Fruit fly (Drosophila melanogaster) whole organism, embryonic: Measurements from ENCODE around the gene PH4alphaSG2.

ENCODE experiments used
- Atf-2 ChIP-seq: fragments of 200-800 bp; sonication (Bioruptor generic); optimal IDR thresholded peaks from 2 replicates; lab custom pipeline; 2016; ENCODE audit warnings: missing biosample characterization, missing genetic modification characterization
- CG11695 ChIP-seq: fragments of 200-800 bp; sonication (Bioruptor generic); IDR thresholded peaks from 3 replicates; pipeline ENCODE4 v1.3.6; 2022; ENCODE audit warnings: missing biosample characterization, missing genetic modification characterization
- CG12219 ChIP-seq: fragments of 200-800 bp; sonication (Bioruptor generic); optimal IDR thresholded peaks from 3 replicates; lab custom pipeline; 2018; ENCODE audit warnings: missing biosample characterization, mild to moderate bottlenecking, missing genetic modification characterization
- CG1233 ChIP-seq: fragments of 200-800 bp; sonication (Bioruptor generic); optimal IDR thresholded peaks from 4 replicates; lab custom pipeline; 2018; ENCODE audit warnings: missing biosample characterization, mild to moderate bottlenecking, missing genetic modification characterization
- CG12391 ChIP-seq: fragments of 200-800 bp; sonication (Bioruptor generic); optimal IDR thresholded peaks from 3 replicates; lab custom pipeline; 2018; ENCODE audit warnings: missing biosample characterization, mild to moderate bottlenecking, missing genetic modification characterization, moderate library complexity
- CG16779 ChIP-seq: fragments of 200-800 bp; sonication (Bioruptor generic); IDR thresholded peaks from 2 replicates; pipeline ENCODE4 v1.3.6; 2022; ENCODE audit warnings: missing biosample characterization, missing genetic modification characterization
- CG17829 ChIP-seq: fragments of 200-800 bp; optimal IDR thresholded peaks from 2 replicates; lab custom pipeline; 2019; ENCODE audit warnings: missing biosample characterization, mild to moderate bottlenecking, missing genetic modification characterization, moderate library complexity
- CG18599 ChIP-seq: fragments of 200-800 bp; sonication (Bioruptor generic); optimal IDR thresholded peaks from 3 replicates; lab custom pipeline; 2017; ENCODE audit warnings: missing biosample characterization, missing genetic modification characterization, mild to moderate bottlenecking, moderate library complexity, missing genetic modification reagents
- CG31224 ChIP-seq: fragments of 200-800 bp; sonication (Bioruptor generic); IDR thresholded peaks from 2 replicates; pipeline ENCODE4 v1.3.6; 2022; ENCODE audit warnings: missing biosample characterization, missing genetic modification characterization
- CG31365 ChIP-seq: fragments of 200-800 bp; sonication (Bioruptor generic); optimal IDR thresholded peaks from 2 replicates; lab custom pipeline; 2018; ENCODE audit warnings: missing biosample characterization, mild to moderate bottlenecking, missing genetic modification characterization
- CG3281 ChIP-seq: fragments of 200-800 bp; sonication (Bioruptor generic); optimal IDR thresholded peaks from 3 replicates; lab custom pipeline; 2017; ENCODE audit warnings: missing biosample characterization, mild to moderate bottlenecking, missing genetic modification characterization
- CG33557 ChIP-seq: fragments of 200-800 bp; sonication (Bioruptor generic); optimal IDR thresholded peaks from 2 replicates; lab custom pipeline; 2019; ENCODE audit warnings: missing biosample characterization, mild to moderate bottlenecking, missing genetic modification characterization, moderate library complexity
- CG3995 ChIP-seq: fragments of 200-800 bp; sonication (Bioruptor generic); optimal IDR thresholded peaks from 3 replicates; lab custom pipeline; 2016; ENCODE audit warnings: missing biosample characterization, missing genetic modification characterization
- CG4328 ChIP-seq: fragments of 200-800 bp; sonication (Bioruptor generic); optimal IDR thresholded peaks from 3 replicates; lab custom pipeline; 2017; ENCODE audit warnings: missing biosample characterization, missing genetic modification reagents, missing genetic modification characterization
- CG4707 ChIP-seq: fragments of 200-800 bp; sonication (Bioruptor generic); optimal IDR thresholded peaks from 2 replicates; lab custom pipeline; 2018; ENCODE audit warnings: missing biosample characterization, mild to moderate bottlenecking, missing genetic modification characterization, moderate library complexity
- CG5245 ChIP-seq: fragments of 200-800 bp; sonication (Bioruptor generic); optimal IDR thresholded peaks from 3 replicates; lab custom pipeline; 2016; ENCODE audit warnings: missing biosample characterization, missing genetic modification characterization
- CG8089 ChIP-seq: fragments of 200-800 bp; sonication (Bioruptor generic); optimal IDR thresholded peaks from 3 replicates; lab custom pipeline; 2016; ENCODE audit warnings: missing biosample characterization, missing genetic modification characterization
- CG9727 ChIP-seq: fragments of 200-800 bp; sonication (Bioruptor generic); optimal IDR thresholded peaks from 3 replicates; lab custom pipeline; 2017; ENCODE audit warnings: missing biosample characterization, mild to moderate bottlenecking, missing genetic modification characterization
- Chrac-16 ChIP-seq: fragments of 200-800 bp; sonication (Bioruptor generic); optimal IDR thresholded peaks from 3 replicates; lab custom pipeline; 2016; ENCODE audit warnings: missing biosample characterization, missing genetic modification characterization
- CkIIα-i1 ChIP-seq: fragments of 200-800 bp; sonication (Bioruptor generic); IDR thresholded peaks from 2 replicates; pipeline ENCODE4 v1.3.6; 2022; ENCODE audit warnings: missing biosample characterization, missing genetic modification characterization
- Dek ChIP-seq: fragments of 200-800 bp; sonication (Bioruptor generic); optimal IDR thresholded peaks from 3 replicates; lab custom pipeline; 2019; ENCODE audit warnings: missing biosample characterization, mild to moderate bottlenecking, missing genetic modification characterization, moderate library complexity
- Dip2 ChIP-seq: fragments of 200-800 bp; sonication (Bioruptor generic); IDR thresholded peaks from 2 replicates; pipeline ENCODE4 v1.3.6; 2022; ENCODE audit warnings: missing biosample characterization, missing genetic modification characterization
- ERR ChIP-seq: fragments of 200-800 bp; sonication (Bioruptor generic); optimal IDR thresholded peaks from 2 replicates; lab custom pipeline; 2016; ENCODE audit warnings: missing biosample characterization, missing genetic modification characterization
- HLH54F ChIP-seq: fragments of 200-800 bp; sonication (Bioruptor generic); optimal IDR thresholded peaks from 3 replicates; lab custom pipeline; 2016; ENCODE audit warnings: missing biosample characterization, missing genetic modification characterization
- Jarid2 ChIP-seq: fragments of 200-800 bp; sonication (Bioruptor generic); optimal IDR thresholded peaks from 3 replicates; lab custom pipeline; 2017; ENCODE audit warnings: mild to moderate bottlenecking, missing biosample characterization, missing genetic modification reagents, missing genetic modification characterization
- NfI ChIP-seq: fragments of 200-800 bp; sonication (Bioruptor generic); optimal IDR thresholded peaks from 3 replicates; lab custom pipeline; 2018; ENCODE audit warnings: missing biosample characterization, mild to moderate bottlenecking, missing genetic modification characterization, moderate library complexity
- Optix ChIP-seq: fragments of 200-800 bp; sonication (Bioruptor generic); IDR thresholded peaks from 3 replicates; pipeline ENCODE4 v1.3.6; 2022; ENCODE audit warnings: missing biosample characterization, missing genetic modification characterization
- Six4 ChIP-seq: fragments of 200-800 bp; sonication (Bioruptor generic); optimal IDR thresholded peaks from 2 replicates; lab custom pipeline; 2016; ENCODE audit warnings: missing biosample characterization, missing genetic modification characterization
- aop ChIP-seq: fragments of 200-800 bp; sonication (Bioruptor generic); IDR thresholded peaks from 2 replicates; pipeline ENCODE4 v1.3.6; 2022; ENCODE audit warnings: missing biosample characterization, missing genetic modification characterization
- ash1 ChIP-seq: fragments of 200-800 bp; sonication (Bioruptor generic); optimal IDR thresholded peaks from 2 replicates; lab custom pipeline; 2018; ENCODE audit warnings: missing biosample characterization, mild to moderate bottlenecking, missing genetic modification characterization
- bowl ChIP-seq: fragments of 200-800 bp; sonication (Bioruptor generic); IDR thresholded peaks from 2 replicates; pipeline ENCODE4 v1.3.6; 2022; ENCODE audit warnings: missing biosample characterization, missing genetic modification characterization
- btn ChIP-seq: fragments of 200-800 bp; sonication (Bioruptor generic); optimal IDR thresholded peaks from 2 replicates; lab custom pipeline; 2016; ENCODE audit warnings: missing biosample characterization, missing genetic modification characterization
- dysf ChIP-seq: fragments of 200-800 bp; sonication (Bioruptor generic); IDR thresholded peaks from 3 replicates; pipeline ENCODE4 v1.3.6; 2022; ENCODE audit warnings: missing biosample characterization, missing genetic modification characterization
- fd96Cb ChIP-seq: fragments of 200-800 bp; sonication (Bioruptor generic); optimal IDR thresholded peaks from 2 replicates; lab custom pipeline; 2018; ENCODE audit warnings: missing biosample characterization, mild to moderate bottlenecking, missing genetic modification characterization, moderate library complexity
- gcm ChIP-seq: fragments of 200-800 bp; sonication (Bioruptor generic); optimal IDR thresholded peaks from 2 replicates; lab custom pipeline; 2019; ENCODE audit warnings: missing biosample characterization, mild to moderate bottlenecking, missing genetic modification characterization, moderate library complexity
- hb ChIP-seq: fragments of 200-800 bp; sonication (Bioruptor generic); IDR thresholded peaks from 3 replicates; pipeline ENCODE4 v1.3.6; 2022; ENCODE audit warnings: missing biosample characterization, missing genetic modification characterization; ENCODE audit not compliant: partially characterized antibody
- jigr1 ChIP-seq: fragments of 200-800 bp; sonication (Bioruptor generic); IDR thresholded peaks from 3 replicates; pipeline ENCODE4 v1.3.6; 2022; ENCODE audit warnings: missing biosample characterization, missing genetic modification characterization
- jing ChIP-seq: fragments of 200-800 bp; sonication (Bioruptor generic); optimal IDR thresholded peaks from 2 replicates; lab custom pipeline; 2018; ENCODE audit warnings: missing biosample characterization, mild to moderate bottlenecking, missing genetic modification characterization
- ken ChIP-seq: fragments of 200-800 bp; sonication (Bioruptor generic); IDR thresholded peaks from 3 replicates; pipeline ENCODE4 v1.3.6; 2022; ENCODE audit warnings: missing biosample characterization, missing genetic modification characterization
- mirr ChIP-seq: fragments of 200-800 bp; sonication (Bioruptor generic); optimal IDR thresholded peaks from 3 replicates; lab custom pipeline; 2018; ENCODE audit warnings: missing biosample characterization, mild to moderate bottlenecking, missing genetic modification characterization
- p53 ChIP-seq: fragments of 200-800 bp; sonication (Bioruptor generic); optimal IDR thresholded peaks from 2 replicates; lab custom pipeline; 2016; ENCODE audit warnings: missing biosample characterization, missing genetic modification characterization
- pan ChIP-seq, 4 experiments: fragments of >200 bp in 3 of 4; fragments of 200-800 bp in 1 of 4; sonication (Bioruptor generic) in 1 of 4; optimal IDR thresholded peaks in 3 of 4; IDR thresholded peaks in 1 of 4; 2 replicates each; pipeline versions ENCODE4 v1.3.6 to Lab custom; 2017 to 2022; ENCODE audit warnings: missing biosample characterization in 2 of 4, missing genetic modification characterization in 2 of 4, mixed read lengths in 1 of 4
- pfk ChIP-seq: fragments of 200-800 bp; sonication (Bioruptor generic); optimal IDR thresholded peaks from 2 replicates; lab custom pipeline; 2018; ENCODE audit warnings: missing biosample characterization, mild to moderate bottlenecking, missing genetic modification characterization, moderate library complexity
- pnt ChIP-seq: fragments of 200-800 bp; sonication (Bioruptor generic); optimal IDR thresholded peaks from 3 replicates; lab custom pipeline; 2016; ENCODE audit warnings: missing biosample characterization, missing genetic modification characterization
- run ChIP-seq: fragments of 200-800 bp; sonication (Bioruptor generic); optimal IDR thresholded peaks from 3 replicates; lab custom pipeline; 2018; ENCODE audit warnings: missing biosample characterization, mild to moderate bottlenecking, missing genetic modification characterization
- sd ChIP-seq: fragments of 200-800 bp; sonication (Bioruptor generic); optimal IDR thresholded peaks from 3 replicates; lab custom pipeline; 2018; ENCODE audit warnings: missing biosample characterization, mild to moderate bottlenecking, missing genetic modification characterization, moderate library complexity
- shn ChIP-seq: fragments of 200-800 bp; sonication (Bioruptor generic); optimal IDR thresholded peaks from 3 replicates; lab custom pipeline; 2016; ENCODE audit warnings: missing biosample characterization, missing genetic modification characterization
- slbo ChIP-seq: fragments of 200-800 bp; sonication (Bioruptor generic); IDR thresholded peaks from 2 replicates; pipeline ENCODE4 v1.3.6; 2022; ENCODE audit warnings: missing biosample characterization, missing genetic modification characterization
- tin ChIP-seq: fragments of 200-800 bp; sonication (Bioruptor generic); optimal IDR thresholded peaks from 3 replicates; lab custom pipeline; 2016; ENCODE audit warnings: missing biosample characterization, missing genetic modification characterization
- vfl ChIP-seq: fragments of 200-800 bp; sonication (Bioruptor generic); optimal IDR thresholded peaks from 2 replicates; lab custom pipeline; 2016; ENCODE audit warnings: missing biosample characterization, missing genetic modification characterization
- yki ChIP-seq: fragments of >200 bp; optimal IDR thresholded peaks from 3 replicates; lab custom pipeline; 2018

Gene PH4alphaSG2

DNA sequence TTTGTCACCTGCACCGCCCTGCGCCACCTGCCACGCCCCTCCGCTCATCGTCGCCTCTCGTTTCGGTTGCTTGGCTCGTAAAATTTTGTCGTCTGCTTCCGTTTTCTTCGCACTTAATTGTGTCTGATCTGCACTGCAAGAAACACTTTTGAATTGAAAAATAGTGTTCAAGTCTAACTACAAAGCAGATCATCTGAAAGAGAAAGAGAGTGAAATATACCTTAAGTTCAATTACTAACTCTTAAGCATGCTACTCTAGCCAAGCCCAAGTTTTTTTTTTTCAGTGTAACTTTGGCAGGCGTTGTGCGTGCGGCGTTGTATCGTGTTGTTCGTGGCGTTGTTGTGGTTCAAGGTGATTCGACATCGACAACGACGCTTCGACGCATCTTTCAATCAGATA lies 50.3 kb downstream of the PH4alphaSG2 start (continued):
- TF ChIP-seq CG16779 (GFP tag; lab: Robert Waterston, UW) (peak; percentile 88), yki (lab: Kevin White, UChicago) (no peak), Chrac-16 (peak; percentile 89), bowl (GFP tag; lab: Robert Waterston, UW) (peak; percentile 67; the same call in 1 of the 2 replicates), Jarid2 (GFP tag; lab: Kevin White, UChicago) (peak; percentile 66), Atf-2 (GFP tag; lab: Kevin White, UChicago) (peak; percentile 87), CG3995 (GFP tag; lab: Kevin White, UChicago) (peak; percentile 62), CG12219 (GFP tag; lab: Kevin White, UChicago) (peak; percentile 89), pan (optimal IDR thresholded peaks at IDR 0.05; lab: Kevin White, UChicago) (no peak), pan (GFP tag; optimal IDR thresholded peaks at IDR 0.05 in 1 of 2, IDR thresholded peaks at IDR 0.05 in 1 of 2) (peak in 1 of 2 experiments; percentile 94), p53 (GFP tag; lab: Kevin White, UChicago) (peak; percentile 89), CG9727 (peak; percentile 88), fd96Cb (peak; percentile 91), sd (tag; lab: Kevin White, UChicago) (peak; percentile 69), pfk (GFP tag; lab: Kevin White, UChicago) (peak; percentile 30), Dip2 (GFP tag; lab: Robert Waterston, UW) (no peak), CG8089 (peak; percentile 91), CG5245 (GFP tag; lab: Kevin White, UChicago) (peak; percentile 92), aop (GFP tag; lab: Robert Waterston, UW) (peak; percentile 79), hb (GFP tag; lab: Robert Waterston, UW) (no peak), dysf (GFP tag; lab: Robert Waterston, UW) (peak; percentile 95), CG1233 (GFP tag; lab: Kevin White, UChicago) (peak; percentile 87), HLH54F (GFP tag; lab: Kevin White, UChicago) (peak; percentile 90), Dek (tag; lab: Kevin White, UChicago) (peak; percentile 92), run (tag; lab: Kevin White, UChicago) (peak; percentile 74), ash1 (GFP tag; lab: Kevin White, UChicago) (peak; percentile 53), ERR (peak; percentile 93), CG11695 (GFP tag; lab: Robert Waterston, UW) (peak; percentile 87), NfI (GFP tag; lab: Kevin White, UChicago) (peak; percentile 94), CG31224 (GFP tag; lab: Robert Waterston, UW) (peak; percentile 89), CG4328 (GFP tag; lab: Kevin White, UChicago) (peak; percentile 85), CG4707 (GFP tag; lab: Kevin White, UChicago) (peak; percentile 71), CG17829 (tag; lab: Kevin White, UChicago) (peak; percentile 87), gcm (GFP tag; lab: Kevin White, UChicago) (peak; percentile 81), tin (GFP tag; lab: Kevin White, UChicago) (peak; percentile 94), pnt (GFP tag; lab: Kevin White, UChicago) (peak; percentile 94), vfl (peak; percentile 89), CG33557 (peak; percentile 41), mirr (GFP tag; lab: Kevin White, UChicago) (peak; percentile 92), ken (peak; percentile 92), CG18599 (GFP tag; lab: Kevin White, UChicago) (peak; percentile 97), CG12391 (tag; lab: Kevin White, UChicago) (peak; percentile 88), CG3281 (GFP tag; lab: Kevin White, UChicago) (peak; percentile 92), Optix (peak; percentile 87), btn (GFP tag; lab: Kevin White, UChicago) (peak; percentile 92), slbo (GFP tag; lab: Robert Waterston, UW) (peak; percentile 96), CkIIα-i1 (GFP tag; lab: Robert Waterston, UW) (peak; percentile 60; the same call in 1 of the 2 replicates), jing (GFP tag; lab: Kevin White, UChicago) (peak; percentile 79), jigr1 (GFP tag; lab: Robert Waterston, UW) (peak; percentile 82), CG31365 (tag; lab: Kevin White, UChicago) (peak; percentile 77), shn (GFP tag; lab: Kevin White, UChicago) (peak; percentile 84), Six4 (GFP tag; lab: Kevin White, UChicago) (peak; percentile 93)
